Worm (Caenorhabditis elegans) whole organism, young adult: ENCODE measurements around the gene mtrr-1.
A peak's percentile ranks its signal among the peaks of the same experiment; 100 is the strongest.

ENCODE experiments used
- B0019.2 ChIP-seq: fragments of 200-800 bp; sonication (Bioruptor generic); conservative IDR thresholded peaks from 2 replicates; pipeline ENCODE4 v1.3.6; 2022; ENCODE audit warnings: missing genetic modification reagents, missing genetic modification characterization, missing compliant biosample characterization
- B0261.1 ChIP-seq: sonication (generic microtip); optimal IDR thresholded peaks from 2 replicates; lab custom pipeline; 2016; ENCODE audit warnings: mild to moderate bottlenecking, missing genetic modification characterization, moderate library complexity, missing compliant biosample characterization
- C06A6.2 ChIP-seq: fragments of 200-800 bp; sonication (Bioruptor generic); conservative IDR thresholded peaks from 2 replicates; pipeline ENCODE4 v1.3.6; 2022; ENCODE audit warnings: missing genetic modification characterization, missing compliant biosample characterization
- D2030.7 ChIP-seq: fragments of 200-800 bp; sonication (Bioruptor generic); IDR thresholded peaks from 2 replicates; pipeline ENCODE4 v1.3.6; 2022; ENCODE audit warnings: missing genetic modification reagents, missing genetic modification characterization, missing compliant biosample characterization
- F57A8.1 ChIP-seq: fragments of 200-800 bp; sonication (Bioruptor generic); optimal IDR thresholded peaks from 2 replicates; lab custom pipeline; 2018; ENCODE audit warnings: mild to moderate bottlenecking, missing genetic modification characterization, moderate library complexity, missing compliant biosample characterization
- K12H6.12 ChIP-seq: fragments of 200-800 bp; sonication (Bioruptor generic); optimal IDR thresholded peaks from 2 replicates; lab custom pipeline; 2018; ENCODE audit warnings: mild to moderate bottlenecking, missing genetic modification characterization, missing compliant biosample characterization
- T07F8.4 ChIP-seq: sonication (generic microtip); optimal IDR thresholded peaks from 2 replicates; lab custom pipeline; 2016; ENCODE audit warnings: mild to moderate bottlenecking, missing genetic modification characterization, moderate library complexity, missing compliant biosample characterization
- Y53G8AR.9 ChIP-seq: fragments of 200-800 bp; sonication (Bioruptor generic); conservative IDR thresholded peaks from 2 replicates; pipeline ENCODE4 v1.3.6; 2022; ENCODE audit warnings: missing genetic modification reagents, missing genetic modification characterization, missing compliant biosample characterization
- Y56A3A.18 ChIP-seq: fragments of 200-800 bp; sonication (Bioruptor generic); IDR thresholded peaks from 2 replicates; pipeline ENCODE4 v1.3.6; 2022; ENCODE audit warnings: missing genetic modification reagents, missing genetic modification characterization, missing compliant biosample characterization
- Y67H2A.10 ChIP-seq: fragments of 200-800 bp; sonication (Bioruptor generic); conservative IDR thresholded peaks from 2 replicates; pipeline ENCODE4 v1.3.6; 2022; ENCODE audit warnings: missing genetic modification reagents, missing genetic modification characterization, missing compliant biosample characterization
- Y79H2A.3 ChIP-seq: fragments of 200-800 bp; sonication (Bioruptor generic); conservative IDR thresholded peaks from 2 replicates; pipeline ENCODE4 v1.3.6; 2022; ENCODE audit warnings: missing genetic modification reagents, missing genetic modification characterization, missing compliant biosample characterization
- Y95B8A.8 ChIP-seq: fragments of 200-800 bp; sonication (Bioruptor generic); IDR thresholded peaks from 2 replicates; pipeline ENCODE4 v1.3.6; 2022; ENCODE audit warnings: missing genetic modification reagents, missing genetic modification characterization, missing compliant biosample characterization
- akir-1 ChIP-seq: fragments of 200-800 bp; sonication (Bioruptor generic); optimal IDR thresholded peaks from 2 replicates; lab custom pipeline; 2018; ENCODE audit warnings: mild to moderate bottlenecking, missing genetic modification characterization, moderate library complexity, missing compliant biosample characterization
- aptf-3 ChIP-seq: fragments of 200-800 bp; sonication (Bioruptor generic); IDR thresholded peaks from 2 replicates; pipeline ENCODE4 v1.3.6; 2022; ENCODE audit warnings: missing genetic modification characterization, missing compliant biosample characterization
- cebp-1 ChIP-seq, 2 experiments: fragments of 200-800 bp in 1 of 2; sonication (Bioruptor generic) in 1 of 2; sonication (generic microtip) in 1 of 2; IDR thresholded peaks in 1 of 2; optimal IDR thresholded peaks in 1 of 2; 2 replicates each; pipeline versions ENCODE4 v1.3.6 to Lab custom; 2017 to 2022; ENCODE audit warnings: missing compliant biosample characterization in 2 of 2, missing genetic modification characterization in 2 of 2, mild to moderate bottlenecking in 1 of 2, missing genetic modification reagents in 1 of 2, moderate library complexity in 1 of 2
- ceh-100 ChIP-seq: fragments of 200-800 bp; sonication (Bioruptor generic); IDR thresholded peaks from 2 replicates; pipeline ENCODE4 v1.3.6; 2022; ENCODE audit warnings: missing genetic modification reagents, missing genetic modification characterization, missing compliant biosample characterization
- ceh-40 ChIP-seq: fragments of 200-800 bp; sonication (Bioruptor generic); IDR thresholded peaks from 2 replicates; pipeline ENCODE4 v1.3.6; 2022; ENCODE audit warnings: missing genetic modification characterization, missing compliant biosample characterization
- ceh-58 ChIP-seq: fragments of 200-800 bp; sonication (Bioruptor generic); IDR thresholded peaks from 2 replicates; pipeline ENCODE4 v1.3.6; 2022; ENCODE audit warnings: missing genetic modification characterization, missing compliant biosample characterization
- ceh-79 ChIP-seq: sonication (generic microtip); optimal IDR thresholded peaks from 2 replicates; lab custom pipeline; 2017; ENCODE audit warnings: mild to moderate bottlenecking, missing genetic modification characterization, missing compliant biosample characterization
- efl-1 ChIP-seq: fragments of 150-350 bp; optimal IDR thresholded peaks from 2 replicates; lab custom pipeline; 2014; ENCODE audit warnings: missing biosample characterization, missing genetic modification reagents, missing genetic modification characterization
- egl-18 ChIP-seq: fragments of 200-800 bp; sonication (Bioruptor generic); IDR thresholded peaks from 2 replicates; pipeline ENCODE4 v1.3.6; 2022; ENCODE audit warnings: missing genetic modification reagents, missing genetic modification characterization, missing compliant biosample characterization
- ets-4 ChIP-seq: fragments of 200-800 bp; sonication (Bioruptor generic); optimal IDR thresholded peaks from 2 replicates; lab custom pipeline; 2018; ENCODE audit warnings: mild to moderate bottlenecking, missing genetic modification characterization, missing compliant biosample characterization
- fkh-3 ChIP-seq: sonication (generic microtip); optimal IDR thresholded peaks from 2 replicates; lab custom pipeline; 2016; ENCODE audit warnings: mild to moderate bottlenecking, missing genetic modification characterization, missing compliant biosample characterization
- gei-17 ChIP-seq: fragments of 200-800 bp; sonication (Bioruptor generic); optimal IDR thresholded peaks from 2 replicates; lab custom pipeline; 2018; ENCODE audit warnings: mild to moderate bottlenecking, missing genetic modification characterization, missing compliant biosample characterization
- him-1 ChIP-seq: sonication (generic microtip); optimal IDR thresholded peaks from 2 replicates; lab custom pipeline; 2016; ENCODE audit warnings: missing genotype, missing genetic modification reagents, missing genetic modification characterization, missing compliant biosample characterization
- hlh-26 ChIP-seq: fragments of 200-800 bp; sonication (Bioruptor generic); conservative IDR thresholded peaks from 2 replicates; pipeline ENCODE4 v1.3.6; 2022; ENCODE audit warnings: missing genetic modification reagents, missing genetic modification characterization, missing compliant biosample characterization
- hmg-1.2 ChIP-seq: fragments of 200-800 bp; sonication (Bioruptor generic); IDR thresholded peaks from 2 replicates; pipeline ENCODE4 v1.3.6; 2022; ENCODE audit warnings: missing genetic modification reagents, missing genetic modification characterization, missing compliant biosample characterization
- lag-1 ChIP-seq: fragments of 200-800 bp; sonication (Bioruptor generic); IDR thresholded peaks from 2 replicates; pipeline ENCODE4 v1.3.6; 2022; ENCODE audit warnings: missing genetic modification reagents, missing genetic modification characterization, missing compliant biosample characterization
- let-526 ChIP-seq: fragments of 200-800 bp; sonication (Bioruptor generic); IDR thresholded peaks from 2 replicates; pipeline ENCODE4 v1.3.6; 2022; ENCODE audit warnings: missing genetic modification reagents, missing genetic modification characterization, missing compliant biosample characterization
- let-607 ChIP-seq, 2 experiments: fragments of 200-800 bp in 1 of 2; sonication (Bioruptor generic) in 1 of 2; sonication (generic microtip) in 1 of 2; optimal IDR thresholded peaks; 2 replicates each; lab custom pipeline; 2016 to 2018; ENCODE audit warnings: mild to moderate bottlenecking in 2 of 2, missing compliant biosample characterization in 2 of 2, missing genetic modification characterization in 2 of 2, moderate library complexity in 2 of 2, missing genotype in 1 of 2
- lin-40 ChIP-seq: sonication (generic microtip); optimal IDR thresholded peaks from 2 replicates; lab custom pipeline; 2016; ENCODE audit warnings: missing genetic modification characterization, mild to moderate bottlenecking, missing compliant biosample characterization, missing genotype, missing genetic modification reagents
- lin-54 ChIP-seq: fragments of 200-800 bp; sonication (Bioruptor generic); optimal IDR thresholded peaks from 2 replicates; lab custom pipeline; 2018; ENCODE audit warnings: mild to moderate bottlenecking, missing genetic modification characterization, missing compliant biosample characterization
- lsy-27 ChIP-seq: sonication (generic microtip); optimal IDR thresholded peaks from 2 replicates; lab custom pipeline; 2017; ENCODE audit warnings: missing genetic modification characterization, mild to moderate bottlenecking, missing compliant biosample characterization, antibody characterized with exemption, missing genotype, borderline replicate concordance; ENCODE audit not compliant: insufficient read depth
- mcd-1 ChIP-seq: fragments of 200-800 bp; sonication (Bioruptor generic); IDR thresholded peaks from 2 replicates; pipeline ENCODE4 v1.3.6; 2022; ENCODE audit warnings: missing genetic modification reagents, missing genetic modification characterization, missing compliant biosample characterization
- mxl-1 ChIP-seq: sonication (generic microtip); optimal IDR thresholded peaks from 2 replicates; lab custom pipeline; 2016; ENCODE audit warnings: missing genetic modification characterization, missing compliant biosample characterization
- nfya-2 ChIP-seq: fragments of 200-800 bp; sonication (Bioruptor generic); IDR thresholded peaks from 2 replicates; pipeline ENCODE4 v1.3.6; 2022; ENCODE audit warnings: missing genetic modification reagents, missing genetic modification characterization, missing compliant biosample characterization
- nhr-120 ChIP-seq: fragments of 200-800 bp; sonication (Bioruptor generic); IDR thresholded peaks from 2 replicates; pipeline ENCODE4 v1.3.6; 2022; ENCODE audit warnings: missing genetic modification characterization, missing compliant biosample characterization
- nhr-80 ChIP-seq: sonication (generic microtip); optimal IDR thresholded peaks from 2 replicates; lab custom pipeline; 2016; ENCODE audit warnings: missing genetic modification characterization, missing compliant biosample characterization
- snpc-4 ChIP-seq, 5 experiments: fragments of 150-350 bp in 1 of 5; sonication (generic microtip) in 4 of 5; optimal IDR thresholded peaks; 2 replicates each; lab custom pipeline; 2014 to 2018; ENCODE audit warnings: missing genetic modification characterization in 5 of 5, missing biosample characterization in 3 of 5, antibody characterized with exemption in 2 of 5, mild to moderate bottlenecking in 2 of 5, missing compliant biosample characterization in 2 of 5, missing genotype in 2 of 5, moderate library complexity in 2 of 5, missing genetic modification reagents in 1 of 5
- ztf-22 ChIP-seq: fragments of 200-800 bp; sonication (Bioruptor generic); optimal IDR thresholded peaks from 2 replicates; lab custom pipeline; 2018; ENCODE audit warnings: mild to moderate bottlenecking, missing genetic modification characterization, moderate library complexity, missing compliant biosample characterization

Gene mtrr-1

ce11 chrII:9291632-9292031 lies 5.9 kb downstream of the mtrr-1 start, which contains the start of gene acs-7:
Gene acs-7 (plus strand): TSS chrII:9292017.
- TF ChIP-seq ets-4 (GFP tag; lab: Kevin White, UChicago) (no peak), lin-54 (GFP tag; lab: Kevin White, UChicago) (no peak), ceh-79 (tag; lab: Kevin White, UChicago) (no peak), Y95B8A.8 (GFP tag; lab: Robert Waterston, UW) (no peak), lsy-27 (tag; lab: Kevin White, UChicago) (no peak), nhr-80 (tag; lab: Kevin White, UChicago) (peak; percentile 86), ztf-22 (GFP tag; lab: Kevin White, UChicago) (no peak), nhr-120 (GFP tag; lab: Robert Waterston, UW) (no peak), let-607 (tag; optimal IDR thresholded peaks at IDR 0.05; lab: Kevin White, UChicago) (peak in 1 of 2 experiments; percentile 26), aptf-3 (GFP tag; lab: Robert Waterston, UW) (no peak), F57A8.1 (no peak), B0019.2 (GFP tag; lab: Robert Waterston, UW) (no peak)

ce11 chrII:9295678-9296077 lies 9.9 kb downstream of the mtrr-1 start, which contains the start of gene C01G6.9:
Gene C01G6.9 (minus strand): TSS chrII:9295818.
- TF ChIP-seq C06A6.2 (GFP tag; lab: Robert Waterston, UW), result no peak
- TF ChIP-seq gei-17 (GFP tag; lab: Kevin White, UChicago), result no peak
- no peak for TF ChIP-seq B0261.1 (tag; lab: Kevin White, UChicago)
- TF ChIP-seq B0019.2 (GFP tag; lab: Robert Waterston, UW), result no peak
- no peak for TF ChIP-seq hlh-26 (GFP tag; lab: Robert Waterston, UW)
- no peak for TF ChIP-seq Y79H2A.3 (GFP tag; lab: Robert Waterston, UW)
- TF ChIP-seq D2030.7, result no peak
- no peak for TF ChIP-seq Y53G8AR.9 (GFP tag; lab: Robert Waterston, UW)
- TF ChIP-seq mcd-1 (GFP tag; lab: Robert Waterston, UW), result no peak
- TF ChIP-seq mxl-1 (tag; lab: Kevin White, UChicago), result no peak
- no peak for TF ChIP-seq ceh-100 (GFP tag; lab: Robert Waterston, UW)
- TF ChIP-seq akir-1 (GFP tag; lab: Kevin White, UChicago), result no peak
- TF ChIP-seq egl-18 (GFP tag; lab: Robert Waterston, UW), result no peak
- no peak for TF ChIP-seq Y56A3A.18 (GFP tag; lab: Robert Waterston, UW)

- TF ChIP-seq snpc-4 (GFP tag; optimal IDR thresholded peaks at IDR 0.05; lab: Kevin White, UChicago) (no peak), snpc-4 (tag; optimal IDR thresholded peaks at IDR 0.05; lab: Kevin White, UChicago) (no peak), lin-40 (tag; lab: Kevin White, UChicago) (no peak)
Measured at ce11 chrII:9299679-9300078, 13.9 kb downstream of the mtrr-1 start.

ce11 chrII:9301065-9301464 lies 15.3 kb downstream of the mtrr-1 start:
- TF ChIP-seq Y67H2A.10 (GFP tag; lab: Robert Waterston, UW), result no peak
- TF ChIP-seq cebp-1 (GFP tag; IDR thresholded peaks at IDR 0.05; lab: Robert Waterston, UW), result no peak
- peak; percentile 29 for TF ChIP-seq cebp-1 (tag; optimal IDR thresholded peaks at IDR 0.05; lab: Kevin White, UChicago)
- no peak for TF ChIP-seq lag-1 (GFP tag; lab: Robert Waterston, UW)
- TF ChIP-seq T07F8.4 (tag; lab: Kevin White, UChicago), result no peak
- no peak for TF ChIP-seq hmg-1.2 (GFP tag; lab: Robert Waterston, UW)
- TF ChIP-seq let-526 (GFP tag; lab: Robert Waterston, UW), result no peak
- TF ChIP-seq him-1 (tag; lab: Kevin White, UChicago), result no peak
- no peak for TF ChIP-seq ceh-100 (GFP tag; lab: Robert Waterston, UW)
- TF ChIP-seq nfya-2 (GFP tag; lab: Robert Waterston, UW), result no peak
- TF ChIP-seq efl-1 (GFP tag; lab: Kevin White, UChicago), result no peak
- no peak for TF ChIP-seq ceh-40 (GFP tag; lab: Robert Waterston, UW)
- peak; percentile 90 for TF ChIP-seq nhr-80 (tag; lab: Kevin White, UChicago)
- TF ChIP-seq fkh-3 (tag; lab: Kevin White, UChicago), result no peak
- TF ChIP-seq ceh-58 (GFP tag; lab: Robert Waterston, UW), result no peak
- TF ChIP-seq Y56A3A.18 (GFP tag; lab: Robert Waterston, UW), result no peak
- TF ChIP-seq K12H6.12 (tag; lab: Kevin White, UChicago), result no peak
- peak in 1 of 2 experiments; percentile 2 for TF ChIP-seq let-607 (tag; optimal IDR thresholded peaks at IDR 0.05; lab: Kevin White, UChicago)
